Fruit fly (Drosophila melanogaster) whole organism, larva: Measurements from ENCODE around the gene Tdrd3.

Experiments
- noc ChIP-seq: fragments of 200-800 bp; sonication (Bioruptor generic); optimal IDR thresholded peaks from 3 replicates; lab custom pipeline; 2019; ENCODE audit warnings: missing biosample characterization, mild to moderate bottlenecking, missing genetic modification characterization, moderate library complexity

The Tdrd3 gene

dm6 chr3L:14786230-14786850, at the start of gene Tdrd3, which contains the start of gene bmm:
Tdrd3 (plus strand) TSS chr3L:14786791.
bmm (minus strand) TSS chr3L:14786412.
- peak; percentile 78 for TF ChIP-seq noc (tag; lab: Kevin White, UChicago)

dm6 chr3L:14743106-14743692, 43.4 kb upstream of the Tdrd3 start:
- no peak for TF ChIP-seq noc (tag; lab: Kevin White, UChicago)

- no peak for TF ChIP-seq noc (tag; lab: Kevin White, UChicago)
Measured at dm6 chr3L:14751056-14751671, 35.4 kb upstream of the Tdrd3 start.

- no peak for TF ChIP-seq noc (tag; lab: Kevin White, UChicago)
Measured at dm6 chr3L:14752816-14753215, 33.8 kb upstream of the Tdrd3 start.

dm6 chr3L:14755046-14755643, 31.4 kb upstream of the Tdrd3 start:
- TF ChIP-seq noc (tag; lab: Kevin White, UChicago) = no peak

dm6 chr3L:14755951-14756723, 30.5 kb upstream of the Tdrd3 start:
- TF ChIP-seq noc (tag; lab: Kevin White, UChicago) = peak; percentile 93

dm6 chr3L:14756724-14757463, 29.7 kb upstream of the Tdrd3 start:
- peak; percentile 86 for TF ChIP-seq noc (tag; lab: Kevin White, UChicago)

- TF ChIP-seq noc (tag; lab: Kevin White, UChicago) = peak; percentile 45
Measured at dm6 chr3L:14757464-14758384, 28.9 kb upstream of the Tdrd3 start, which contains the start of gene CG42507. CG42507 (minus strand) TSS chr3L:14757962.

dm6 chr3L:14758730-14759096, 27.9 kb upstream of the Tdrd3 start:
- TF ChIP-seq noc (tag; lab: Kevin White, UChicago) = no peak

dm6 chr3L:14759097-14759795, 27.3 kb upstream of the Tdrd3 start:
- TF ChIP-seq noc (tag; lab: Kevin White, UChicago) = peak; percentile 100

- peak; percentile 21 for TF ChIP-seq noc (tag; lab: Kevin White, UChicago)
Measured at dm6 chr3L:14759984-14760626, 26.5 kb upstream of the Tdrd3 start.

- TF ChIP-seq noc (tag; lab: Kevin White, UChicago) = no peak
Measured at dm6 chr3L:14760949-14761348, 25.6 kb upstream of the Tdrd3 start, which contains the start of gene Trl. Trl (minus strand) TSS chr3L:14761049.
